Worm (Caenorhabditis elegans): ENCODE data around the gene clec-218.

The clec-218 gene

ce11 chrV:8267275-8267674 is 40.5 kb upstream of the clec-218 start:
- peak; percentile 43 for TF ChIP-seq jun-1 (tag; optimal IDR thresholded peaks at IDR 0.05)
- no peak for TF ChIP-seq lin-15B (tag; optimal IDR thresholded peaks at IDR 0.05)
- peak; percentile 96 for TF ChIP-seq elt-2 (tag; optimal IDR thresholded peaks at IDR 0.05)
- no peak for TF ChIP-seq ama-1 (optimal IDR thresholded peaks at IDR 0.05)
- peak; percentile 5 for TF ChIP-seq skn-1 (tag; optimal IDR thresholded peaks at IDR 0.05)
- peak; percentile 55 for TF ChIP-seq nhr-77 (tag; optimal IDR thresholded peaks at IDR 0.05)
- no peak for TF ChIP-seq nhr-25 (tag; optimal IDR thresholded peaks at IDR 0.05)
- TF ChIP-seq ztf-11 (tag; optimal IDR thresholded peaks at IDR 0.05), result no peak
- no peak for TF ChIP-seq elt-1 (tag; optimal IDR thresholded peaks at IDR 0.05)
- no peak for TF ChIP-seq mml-1 (tag; optimal IDR thresholded peaks at IDR 0.05)
- TF ChIP-seq pqm-1 (tag; optimal IDR thresholded peaks at IDR 0.05), result peak; percentile 91
- no peak for TF ChIP-seq ZK546.5 (tag; optimal IDR thresholded peaks at IDR 0.05)

ce11 chrV:8268902-8269301 is 38.8 kb upstream of the clec-218 start, which contains the start of the genes asp-6 and asp-12:
Gene asp-6, minus strand, starts transcription at chrV:8268937.
Gene asp-12, plus strand, starts transcription at chrV:8269210.
- TF ChIP-seq pha-4 (tag; optimal IDR thresholded peaks at IDR 0.05), result peak; percentile 38
- peak; percentile 80 for TF ChIP-seq pqm-1 (tag; optimal IDR thresholded peaks at IDR 0.05)
- TF ChIP-seq elt-2 (tag; optimal IDR thresholded peaks at IDR 0.05), result peak; percentile 92
- TF ChIP-seq unc-39 (tag; optimal IDR thresholded peaks at IDR 0.05), result no peak
- TF ChIP-seq egl-5 (tag; optimal IDR thresholded peaks at IDR 0.05), result no peak
- peak; percentile 3 for TF ChIP-seq fos-1 (tag; optimal IDR thresholded peaks at IDR 0.05)
- TF ChIP-seq skn-1 (tag; optimal IDR thresholded peaks at IDR 0.05), result no peak
- no peak for TF ChIP-seq nhr-23 (tag; optimal IDR thresholded peaks at IDR 0.05)
- peak; percentile 26 for TF ChIP-seq jun-1 (tag; optimal IDR thresholded peaks at IDR 0.05)
- TF ChIP-seq sea-2 (GFP tag; optimal IDR thresholded peaks at IDR 0.05), result no peak
- no peak for TF ChIP-seq ztf-11 (tag; optimal IDR thresholded peaks at IDR 0.05)
- no peak for TF ChIP-seq lsy-12 (tag; optimal IDR thresholded peaks at IDR 0.05)

- TF ChIP-seq nhr-77 (tag; optimal IDR thresholded peaks at IDR 0.05) (no peak), pqm-1 (tag; optimal IDR thresholded peaks at IDR 0.05) (peak; percentile 75), elt-2 (tag; optimal IDR thresholded peaks at IDR 0.05) (peak; percentile 85), jun-1 (tag; optimal IDR thresholded peaks at IDR 0.05) (peak; percentile 24), pha-4 (tag; optimal IDR thresholded peaks at IDR 0.05) (peak; percentile 57)
Measured at ce11 chrV:8269878-8270277, 37.9 kb upstream of the clec-218 start.

- no peak for TF ChIP-seq aly-2 (tag; optimal IDR thresholded peaks at IDR 0.05)
- no peak for TF ChIP-seq fos-1 (tag; optimal IDR thresholded peaks at IDR 0.05)
- TF ChIP-seq elt-3 (tag; optimal IDR thresholded peaks at IDR 0.05), result no peak
- TF ChIP-seq ama-1 (optimal IDR thresholded peaks at IDR 0.05), result no peak
Measured at ce11 chrV:8271395-8271794, 36.3 kb upstream of the clec-218 start.

ce11 chrV:8271995-8272394 is 35.7 kb upstream of the clec-218 start, which contains the start of gene asp-5:
Gene asp-5, plus strand, starts transcription at chrV:8272385.
- TF ChIP-seq fos-1 (tag; optimal IDR thresholded peaks at IDR 0.05) (no peak), eor-1 (tag; optimal IDR thresholded peaks at IDR 0.05) (no peak), pqm-1 (tag; optimal IDR thresholded peaks at IDR 0.05) (peak; percentile 87), elt-2 (tag; optimal IDR thresholded peaks at IDR 0.05) (peak; percentile 89), nhr-28 (tag; optimal IDR thresholded peaks at IDR 0.05) (no peak)

- TF ChIP-seq fkh-10 (GFP tag; optimal IDR thresholded peaks at IDR 0.05), result no peak
- TF ChIP-seq R02D3.7 (tag; optimal IDR thresholded peaks at IDR 0.05), result no peak
- TF ChIP-seq unc-62 (GFP tag; optimal IDR thresholded peaks at IDR 0.05), result no peak
- no peak for TF ChIP-seq nhr-12 (tag; optimal IDR thresholded peaks at IDR 0.05)
- no peak for TF ChIP-seq nhr-11 (tag; optimal IDR thresholded peaks at IDR 0.05)
- no peak for TF ChIP-seq ceh-82 (tag; optimal IDR thresholded peaks at IDR 0.05)
- TF ChIP-seq mdl-1 (tag; optimal IDR thresholded peaks at IDR 0.05), result no peak
Measured at ce11 chrV:8278830-8279229, 28.9 kb upstream of the clec-218 start, which contains the start of gene str-136. Gene str-136, minus strand, starts transcription at chrV:8278930.

ce11 chrV:8280770-8281169 is 27.0 kb upstream of the clec-218 start, which contains the start of gene str-135:
Gene str-135, minus strand, starts transcription at chrV:8280870.
- TF ChIP-seq jun-1 (tag; optimal IDR thresholded peaks at IDR 0.05) (no peak), nhr-28 (tag; optimal IDR thresholded peaks at IDR 0.05) (no peak), ceh-28 (tag; optimal IDR thresholded peaks at IDR 0.05) (no peak), ceh-9 (tag; optimal IDR thresholded peaks at IDR 0.05) (no peak), lin-39 (tag; optimal IDR thresholded peaks at IDR 0.05) (no peak), ama-1 (optimal IDR thresholded peaks at IDR 0.05) (no peak), ZK546.5 (tag; optimal IDR thresholded peaks at IDR 0.05) (no peak), unc-39 (tag; optimal IDR thresholded peaks at IDR 0.05) (no peak), snpc-4 (tag; optimal IDR thresholded peaks at IDR 0.05) (no peak), R02D3.7 (tag; optimal IDR thresholded peaks at IDR 0.05) (no peak), mdl-1 (tag; optimal IDR thresholded peaks at IDR 0.05) (no peak)

Data from whole organism, L3 larva.